Worm (Caenorhabditis elegans): ENCODE data around the gene Y54G2A.49.

ce11 chrIV:2893486-2893842, 40.4 kb upstream of the Y54G2A.49 start:
- TF ChIP-seq ceh-16 (tag; optimal IDR thresholded peaks at IDR 0.05) = no peak
- no peak for TF ChIP-seq ama-1 (optimal IDR thresholded peaks at IDR 0.05)
- no peak for TF ChIP-seq unc-62 (GFP tag; optimal IDR thresholded peaks at IDR 0.05)
- no peak for TF ChIP-seq lin-13 (GFP tag; optimal IDR thresholded peaks at IDR 0.05)
- TF ChIP-seq elt-3 (tag; optimal IDR thresholded peaks at IDR 0.05) = no peak
